Worm (Caenorhabditis elegans): ENCODE results near the gene M117.3.
A peak's percentile ranks its signal among the peaks of the same experiment; 100 is the strongest.

Gene M117.3

ce11 chrIV:11820067-11820913, 1.7 kb upstream of the M117.3 start (continued):
- TF ChIP-seq duxl-1 (tag; optimal IDR thresholded peaks at IDR 0.05; ENCODE audit: poor library complexity) (peak; percentile 30), nhr-77 (tag; optimal IDR thresholded peaks at IDR 0.05) (no peak), hlh-30 (tag; optimal IDR thresholded peaks at IDR 0.05; ENCODE audit: insufficient read depth) (no peak), lim-7 (GFP tag; IDR thresholded peaks at IDR 0.05) (no peak), lin-1 (GFP tag; IDR thresholded peaks at IDR 0.05) (peak; percentile 33; the same call in 1 of the 2 replicates), dpl-1 (GFP tag; optimal IDR thresholded peaks at IDR 0.05) (no peak), madf-5 (GFP tag; IDR thresholded peaks at IDR 0.05) (0 out of 4 replicates have a peak, but pooled peaks have one; percentile 4 to 13), php-3 (GFP tag; IDR thresholded peaks at IDR 0.05) (no peak), T20F7.1 (GFP tag; optimal IDR thresholded peaks at IDR 0.05) (peak; percentile 39), Y105C5A.15 (GFP tag; IDR thresholded peaks at IDR 0.05) (0 out of 2 replicates have a peak, but pooled peaks have one; percentile 44), fkh-10 (GFP tag; optimal IDR thresholded peaks at IDR 0.05) (no peak), dve-1 (tag; optimal IDR thresholded peaks at IDR 0.05; ENCODE audit: insufficient read depth) (peak; percentile 20), F49E8.2 (tag; optimal IDR thresholded peaks at IDR 0.05; ENCODE audit: borderline replicate concordance) (peak; percentile 67), aha-1 (tag) (peak; percentile 54), dmd-9 (GFP tag; IDR thresholded peaks at IDR 0.05) (no peak), ZK546.5 (tag; optimal IDR thresholded peaks at IDR 0.05) (no peak), Y48G9A.11 (GFP tag; IDR thresholded peaks at IDR 0.05) (peak; percentile 64), mes-2 (tag; optimal IDR thresholded peaks at IDR 0.05; ENCODE audit: poor library complexity, severe bottlenecking) (peak; percentile 31), zfp-3 (GFP tag; conservative IDR thresholded peaks at IDR 0.05) (no peak; the same call in 1 of the 2 replicates), zip-11 (GFP tag; IDR thresholded peaks at IDR 0.05) (no peak)

DNA sequence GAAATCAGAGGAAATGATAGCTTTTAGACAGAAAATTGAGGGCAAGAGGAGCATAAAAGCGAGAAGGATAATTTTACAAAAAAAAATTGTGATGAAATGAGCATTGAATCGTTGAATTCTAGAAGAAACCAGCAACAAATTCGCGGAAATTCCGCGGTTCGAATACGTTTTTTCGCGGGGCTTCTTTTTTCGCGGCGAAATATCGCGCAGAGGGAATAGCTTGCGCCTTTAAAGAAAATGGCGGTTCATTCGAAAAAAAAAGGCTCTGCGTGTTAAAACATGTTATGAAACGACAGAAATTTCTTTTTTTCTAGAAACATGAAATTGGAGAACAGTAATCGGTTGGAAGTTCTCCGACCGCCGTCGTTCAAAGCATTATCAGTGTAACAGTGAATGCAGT, 448 bp downstream of the M117.3 start:
- TF ChIP-seq unc-130 (GFP tag; optimal IDR thresholded peaks at IDR 0.05) (peak; percentile 45), aha-1 (tag) (peak; percentile 33), D1046.2 (GFP tag; IDR thresholded peaks at IDR 0.05) (no peak), gei-8 (GFP tag; optimal IDR thresholded peaks at IDR 0.05) (no peak), zfp-3 (GFP tag; conservative IDR thresholded peaks at IDR 0.05) (no peak), nhr-6 (tag; optimal IDR thresholded peaks at IDR 0.05) (peak; percentile 49), hlh-30 (tag; optimal IDR thresholded peaks at IDR 0.05; ENCODE audit: insufficient read depth) (peak; percentile 34), daf-16 (GFP tag; optimal IDR thresholded peaks at IDR 0.05) (no peak), daf-16 (tag; optimal IDR thresholded peaks at IDR 0.05) (peak; percentile 22), dpl-1 (GFP tag; optimal IDR thresholded peaks at IDR 0.05) (peak; percentile 87), mes-2 (tag; optimal IDR thresholded peaks at IDR 0.05; ENCODE audit: poor library complexity, severe bottlenecking) (peak; percentile 55), lsy-2 (tag; optimal IDR thresholded peaks at IDR 0.05) (peak in 1 of 2 experiments; percentile 56), spr-1 (tag; optimal IDR thresholded peaks at IDR 0.05) (no peak), T20F7.1 (GFP tag; optimal IDR thresholded peaks at IDR 0.05) (no peak)

DNA sequence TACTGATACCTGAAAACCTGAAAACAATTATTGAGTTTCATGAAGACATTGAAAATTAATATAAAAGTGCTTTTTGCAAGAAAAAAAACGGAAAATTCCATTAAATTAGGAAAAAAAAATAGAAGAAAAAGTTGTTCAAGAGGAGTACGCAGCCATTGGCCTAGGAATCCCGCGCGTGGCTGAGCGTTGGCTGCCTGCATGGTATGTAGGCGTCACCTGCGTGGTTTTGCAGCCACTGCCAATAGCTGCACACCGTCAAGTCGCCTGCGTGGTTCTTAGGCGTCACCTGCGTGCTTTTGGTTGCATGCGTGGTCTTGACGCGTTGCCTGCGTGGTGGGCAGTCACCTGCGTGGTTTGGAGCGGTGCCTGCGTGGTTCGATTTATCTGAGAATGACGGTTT, 6.0 kb downstream of the M117.3 start, which contains the start of gene M117.6:
Gene M117.6 (minus strand): TSS at position 101 of the 400 bp plus-strand sequence.
- TF ChIP-seq snpc-1.2 (GFP tag; IDR thresholded peaks at IDR 0.05) (0 out of 2 replicates have a peak, but pooled peaks have one; percentile 16), set-16 (GFP tag; IDR thresholded peaks at IDR 0.05) (peak; percentile 53; the same call in 1 of the 2 replicates)

ce11 chrIV:11833456-11833855, 11.4 kb downstream of the M117.3 start, which contains the start of gene M117.4:
M117.4 (minus strand) TSS chrIV:11833556.
- TF ChIP-seq nhr-76 (tag; optimal IDR thresholded peaks at IDR 0.05) (no peak), zfp-2 (tag; optimal IDR thresholded peaks at IDR 0.05) (no peak), lin-15B (tag; optimal IDR thresholded peaks at IDR 0.05) (no peak), arid-1 (GFP tag; conservative IDR thresholded peaks at IDR 0.05) (no peak), nhr-77 (tag; optimal IDR thresholded peaks at IDR 0.05) (no peak), nhr-10 (tag; optimal IDR thresholded peaks at IDR 0.05) (no peak), R02D3.7 (tag; optimal IDR thresholded peaks at IDR 0.05) (no peak), daf-8 (GFP tag; IDR thresholded peaks at IDR 0.05) (no peak), ZK337.2 (GFP tag; IDR thresholded peaks at IDR 0.05) (no peak), vab-7 (GFP tag; IDR thresholded peaks at IDR 0.05) (no peak), unc-62 (GFP tag; optimal IDR thresholded peaks at IDR 0.05 in 1 of 2) (no peak), unc-62 (tag; optimal IDR thresholded peaks at IDR 0.05) (no peak), lin-13 (GFP tag; optimal IDR thresholded peaks at IDR 0.05) (no peak), ceh-28 (tag; optimal IDR thresholded peaks at IDR 0.05) (no peak), hmg-1.1 (GFP tag; IDR thresholded peaks at IDR 0.05) (no peak), nhr-25 (tag; optimal IDR thresholded peaks at IDR 0.05; ENCODE audit: borderline replicate concordance, insufficient read depth) (no peak)
